Fruit fly (Drosophila melanogaster) whole organism, embryonic: ENCODE results near the gene Rtnl1.

Experiments
- Ada2b ChIP-seq: fragments of 200-800 bp; sonication (Bioruptor generic); IDR thresholded peaks from 2 replicates; pipeline ENCODE4 v1.3.6; 2022; ENCODE audit warnings: missing biosample characterization, missing genetic modification characterization
- Antp ChIP-seq: fragments of 200-800 bp; sonication (Bioruptor generic); optimal IDR thresholded peaks from 3 replicates; lab custom pipeline; 2016; ENCODE audit warnings: missing biosample characterization, missing genetic modification characterization
- Atf3 ChIP-seq: fragments of 200-800 bp; sonication (Bioruptor generic); optimal IDR thresholded peaks from 3 replicates; lab custom pipeline; 2016; ENCODE audit warnings: missing biosample characterization, missing genetic modification characterization
- B-H2 ChIP-seq: fragments of 200-800 bp; sonication (Bioruptor generic); optimal IDR thresholded peaks from 2 replicates; lab custom pipeline; 2018; ENCODE audit warnings: missing biosample characterization, mild to moderate bottlenecking, missing genetic modification characterization
- CG10565 ChIP-seq: fragments of 200-800 bp; sonication (Bioruptor generic); optimal IDR thresholded peaks from 3 replicates; lab custom pipeline; 2016; ENCODE audit warnings: missing biosample characterization, mild to moderate bottlenecking, missing genetic modification characterization
- CG11695 ChIP-seq: fragments of 200-800 bp; sonication (Bioruptor generic); IDR thresholded peaks from 3 replicates; pipeline ENCODE4 v1.3.6; 2022; ENCODE audit warnings: missing biosample characterization, missing genetic modification characterization
- CG11723 ChIP-seq: fragments of 200-800 bp; sonication (Bioruptor generic); optimal IDR thresholded peaks from 2 replicates; lab custom pipeline; 2017; ENCODE audit warnings: missing biosample characterization, mild to moderate bottlenecking, missing genetic modification characterization
- CG12391 ChIP-seq: fragments of 200-800 bp; sonication (Bioruptor generic); optimal IDR thresholded peaks from 3 replicates; lab custom pipeline; 2018; ENCODE audit warnings: missing biosample characterization, mild to moderate bottlenecking, missing genetic modification characterization, moderate library complexity
- CG13775 ChIP-seq: fragments of 200-800 bp; sonication (Bioruptor generic); optimal IDR thresholded peaks from 3 replicates; lab custom pipeline; 2017; ENCODE audit warnings: missing biosample characterization, mild to moderate bottlenecking, missing genetic modification characterization
- CG15073 ChIP-seq: fragments of 200-800 bp; sonication (Bioruptor generic); optimal IDR thresholded peaks from 2 replicates; lab custom pipeline; 2016; ENCODE audit warnings: missing biosample characterization, missing genetic modification characterization
- CG16863 ChIP-seq: fragments of 200-800 bp; sonication (Bioruptor generic); optimal IDR thresholded peaks from 3 replicates; lab custom pipeline; 2016; ENCODE audit warnings: missing biosample characterization, missing genetic modification characterization
- CG17385 ChIP-seq: fragments of 200-800 bp; sonication (Bioruptor generic); optimal IDR thresholded peaks from 3 replicates; lab custom pipeline; 2018; ENCODE audit warnings: missing biosample characterization, mild to moderate bottlenecking, missing genetic modification characterization
- CG1792 ChIP-seq: fragments of 200-800 bp; sonication (Bioruptor generic); optimal IDR thresholded peaks from 2 replicates; lab custom pipeline; 2016; ENCODE audit warnings: missing biosample characterization, missing genetic modification characterization
- CG31441 ChIP-seq: fragments of 200-800 bp; sonication (Bioruptor generic); IDR thresholded peaks from 2 replicates; pipeline ENCODE4 v1.3.6; 2022; ENCODE audit warnings: missing biosample characterization, missing genetic modification characterization
- CG33557 ChIP-seq: fragments of 200-800 bp; sonication (Bioruptor generic); optimal IDR thresholded peaks from 2 replicates; lab custom pipeline; 2019; ENCODE audit warnings: missing biosample characterization, mild to moderate bottlenecking, missing genetic modification characterization, moderate library complexity
- CG34224 ChIP-seq: fragments of 200-800 bp; sonication (Bioruptor generic); IDR thresholded peaks from 3 replicates; pipeline ENCODE4 v1.3.6; 2022; ENCODE audit warnings: missing biosample characterization, missing genetic modification characterization; ENCODE audit not compliant: partially characterized antibody
- CG3726 ChIP-seq: fragments of 200-800 bp; sonication (Bioruptor generic); IDR thresholded peaks from 3 replicates; pipeline ENCODE4, ENCODE4 v1.3.6; 2022; ENCODE audit warnings: missing biosample characterization, missing genetic modification characterization
- CG4730 ChIP-seq: fragments of 200-800 bp; sonication (Bioruptor generic); IDR thresholded peaks from 2 replicates; pipeline ENCODE4 v1.3.6; 2022; ENCODE audit warnings: missing biosample characterization, missing genetic modification characterization
- CG6175 ChIP-seq: fragments of 200-800 bp; sonication (Bioruptor generic); IDR thresholded peaks from 3 replicates; pipeline ENCODE4 v1.3.6; 2022; ENCODE audit warnings: missing biosample characterization, missing genetic modification characterization
- CG8359 ChIP-seq: fragments of 200-800 bp; sonication (Bioruptor generic); optimal IDR thresholded peaks from 2 replicates; lab custom pipeline; 2017; ENCODE audit warnings: missing biosample characterization, mild to moderate bottlenecking, missing genetic modification characterization, borderline replicate concordance
- CG9797 ChIP-seq: fragments of 200-800 bp; sonication (Bioruptor generic); optimal IDR thresholded peaks from 3 replicates; lab custom pipeline; 2018; ENCODE audit warnings: missing biosample characterization, mild to moderate bottlenecking, missing genetic modification characterization
- CG9817 ChIP-seq: fragments of 200-800 bp; sonication (Bioruptor generic); optimal IDR thresholded peaks from 2 replicates; lab custom pipeline; 2018; ENCODE audit warnings: missing biosample characterization, mild to moderate bottlenecking, missing genetic modification characterization, moderate library complexity
- CTCF ChIP-seq: fragments of 200-800 bp; sonication (Bioruptor generic); optimal IDR thresholded peaks from 2 replicates; lab custom pipeline; 2017; ENCODE audit warnings: missing biosample characterization, mild to moderate bottlenecking, missing genetic modification characterization, moderate library complexity
- Dref ChIP-seq: fragments of 200-800 bp; sonication (Bioruptor generic); IDR thresholded peaks from 2 replicates; pipeline ENCODE4 v1.3.6; 2022; ENCODE audit warnings: missing biosample characterization, missing genetic modification characterization
- Elba2 ChIP-seq: fragments of 200-800 bp; sonication (Bioruptor generic); optimal IDR thresholded peaks from 3 replicates; lab custom pipeline; 2016; ENCODE audit warnings: missing biosample characterization, missing genetic modification characterization
- GATAe ChIP-seq: fragments of 200-800 bp; sonication (Bioruptor generic); conservative IDR thresholded peaks from 2 replicates; pipeline ENCODE4 v1.3.6; 2022; ENCODE audit warnings: missing biosample characterization, missing genetic modification characterization
- H15 ChIP-seq: fragments of 200-800 bp; sonication (Bioruptor generic); IDR thresholded peaks from 3 replicates; pipeline ENCODE4 v1.3.6; 2022; ENCODE audit warnings: missing biosample characterization, missing genetic modification characterization
- Hmr ChIP-seq: fragments of 200-800 bp; sonication (Bioruptor generic); optimal IDR thresholded peaks from 3 replicates; lab custom pipeline; 2017; ENCODE audit warnings: mild to moderate bottlenecking, missing biosample characterization, missing genetic modification reagents, missing genetic modification characterization
- Lhr ChIP-seq: fragments of 200-800 bp; sonication (Bioruptor generic); optimal IDR thresholded peaks from 3 replicates; lab custom pipeline; 2017; ENCODE audit warnings: mild to moderate bottlenecking, missing biosample characterization, missing genetic modification reagents, missing genetic modification characterization
- MESR4 ChIP-seq: fragments of 200-800 bp; sonication (Bioruptor generic); optimal IDR thresholded peaks from 2 replicates; lab custom pipeline; 2018; ENCODE audit warnings: missing biosample characterization, mild to moderate bottlenecking, missing genetic modification characterization, moderate library complexity
- Myb ChIP-seq: fragments of 200-800 bp; sonication (Bioruptor generic); optimal IDR thresholded peaks from 2 replicates; lab custom pipeline; 2016; ENCODE audit warnings: missing biosample characterization, missing genetic modification characterization
- Nf-YA ChIP-seq: fragments of 200-800 bp; sonication (Bioruptor generic); IDR thresholded peaks from 2 replicates; pipeline ENCODE4 v1.3.6; 2022; ENCODE audit warnings: missing biosample characterization, missing genetic modification characterization
- Rfx ChIP-seq: fragments of 200-800 bp; sonication (Bioruptor generic); IDR thresholded peaks from 2 replicates; pipeline ENCODE4 v1.3.6; 2022; ENCODE audit warnings: missing biosample characterization, missing genetic modification characterization
- Sry-δ ChIP-seq: fragments of 200-800 bp; sonication (Bioruptor generic); optimal IDR thresholded peaks from 2 replicates; lab custom pipeline; 2016; ENCODE audit warnings: missing biosample characterization, missing genetic modification characterization
- ase ChIP-seq: fragments of 200-800 bp; sonication (Bioruptor generic); IDR thresholded peaks from 3 replicates; pipeline ENCODE4 v1.3.6; 2022; ENCODE audit warnings: missing biosample characterization, missing genetic modification characterization
- caup ChIP-seq: fragments of 200-800 bp; sonication (Bioruptor generic); optimal IDR thresholded peaks from 3 replicates; lab custom pipeline; 2017; ENCODE audit warnings: missing biosample characterization, mild to moderate bottlenecking, missing genetic modification characterization, moderate library complexity; ENCODE audit not compliant: severe bottlenecking
- corto ChIP-seq: fragments of 200-800 bp; sonication (Bioruptor generic); optimal IDR thresholded peaks from 2 replicates; lab custom pipeline; 2016; ENCODE audit warnings: missing biosample characterization, mild to moderate bottlenecking, missing genetic modification characterization, moderate library complexity
- da ChIP-seq: fragments of 200-800 bp; sonication (Bioruptor generic); optimal IDR thresholded peaks from 2 replicates; lab custom pipeline; 2016; ENCODE audit warnings: missing biosample characterization, missing genetic modification characterization
- ems ChIP-seq: fragments of 200-800 bp; sonication (Bioruptor generic); optimal IDR thresholded peaks from 3 replicates; lab custom pipeline; 2016; ENCODE audit warnings: missing biosample characterization, missing genetic modification characterization
- grn ChIP-seq: fragments of 200-800 bp; sonication (Bioruptor generic); optimal IDR thresholded peaks from 3 replicates; lab custom pipeline; 2017; ENCODE audit warnings: missing biosample characterization, missing genetic modification characterization
- gsb ChIP-seq: fragments of 200-800 bp; sonication (Bioruptor generic); IDR thresholded peaks from 2 replicates; pipeline ENCODE4 v1.3.6; 2022; ENCODE audit warnings: missing biosample characterization, missing genetic modification characterization
- ind ChIP-seq: fragments of 200-800 bp; sonication (Bioruptor generic); optimal IDR thresholded peaks from 3 replicates; lab custom pipeline; 2016; ENCODE audit warnings: missing biosample characterization, missing genetic modification characterization
- ken ChIP-seq: fragments of 200-800 bp; sonication (Bioruptor generic); IDR thresholded peaks from 3 replicates; pipeline ENCODE4 v1.3.6; 2022; ENCODE audit warnings: missing biosample characterization, missing genetic modification characterization
- mam ChIP-seq: fragments of 200-800 bp; sonication (Bioruptor generic); optimal IDR thresholded peaks from 3 replicates; lab custom pipeline; 2016; ENCODE audit warnings: missing biosample characterization, missing genetic modification characterization
- pb ChIP-seq: fragments of 200-800 bp; sonication (Bioruptor generic); optimal IDR thresholded peaks from 3 replicates; lab custom pipeline; 2016; ENCODE audit warnings: missing biosample characterization, missing genetic modification characterization
- pho ChIP-seq: fragments of 200-800 bp; sonication (Bioruptor generic); optimal IDR thresholded peaks from 2 replicates; lab custom pipeline; 2016; ENCODE audit warnings: missing biosample characterization, missing genetic modification characterization
- psq ChIP-seq: fragments of 200-800 bp; sonication (Bioruptor generic); optimal IDR thresholded peaks from 2 replicates; lab custom pipeline; 2017; ENCODE audit warnings: missing biosample characterization, missing genetic modification characterization
- stwl ChIP-seq: fragments of 200-800 bp; sonication (Bioruptor generic); optimal IDR thresholded peaks from 3 replicates; lab custom pipeline; 2018; ENCODE audit warnings: missing biosample characterization, mild to moderate bottlenecking, missing genetic modification characterization, moderate library complexity
- tio ChIP-seq: fragments of 200-800 bp; sonication (Bioruptor generic); optimal IDR thresholded peaks from 2 replicates; lab custom pipeline; 2017; ENCODE audit warnings: missing biosample characterization, missing genetic modification characterization, inconsistent platforms
- vfl ChIP-seq: fragments of 200-800 bp; sonication (Bioruptor generic); optimal IDR thresholded peaks from 2 replicates; lab custom pipeline; 2016; ENCODE audit warnings: missing biosample characterization, missing genetic modification characterization
- zen ChIP-seq: fragments of 200-800 bp; sonication (Bioruptor generic); optimal IDR thresholded peaks from 3 replicates; lab custom pipeline; 2018; ENCODE audit warnings: missing biosample characterization, mild to moderate bottlenecking, missing genetic modification characterization, moderate library complexity

Gene Rtnl1

DNA sequence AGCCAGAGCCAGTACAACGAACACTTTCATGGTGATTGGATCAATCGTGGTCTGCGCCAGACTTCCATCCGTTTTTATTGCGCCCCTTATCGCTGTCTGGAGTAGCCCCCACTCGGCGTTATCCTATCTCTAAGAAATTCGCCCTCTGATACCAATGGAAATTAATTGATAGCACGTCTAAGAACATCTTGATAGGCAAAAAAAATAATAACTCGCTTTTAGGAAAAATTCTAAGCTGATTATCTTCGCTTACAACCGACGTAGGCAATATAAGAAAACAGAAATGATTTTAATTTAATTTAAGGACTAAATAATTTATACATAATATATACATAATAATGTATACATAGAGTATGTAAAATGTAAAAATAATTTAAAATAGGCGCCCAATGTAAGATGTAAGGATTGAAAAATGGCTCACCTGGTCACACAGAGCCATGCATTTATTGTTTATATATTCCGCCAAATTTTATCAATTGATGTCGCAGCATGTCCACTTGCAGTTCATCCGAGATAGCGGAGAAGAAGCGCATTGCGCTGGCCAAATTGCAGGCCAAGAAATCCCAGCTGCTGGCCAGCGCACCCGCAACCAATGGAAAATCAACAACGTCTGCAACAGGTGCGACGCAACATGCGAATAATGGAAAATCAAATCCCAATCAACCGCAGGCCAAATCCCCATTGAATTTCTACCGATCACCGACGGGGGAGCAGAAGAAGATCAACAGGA, 54.3 kb downstream of the Rtnl1 start, which contains the start of the genes Jon25Bi and Marcal1 (continued):
- TF ChIP-seq Rfx (GFP tag; lab: Robert Waterston, UW) (no peak), CG15073 (GFP tag; lab: Kevin White, UChicago) (no peak), caup (GFP tag; lab: Kevin White, UChicago) (no peak), Myb (GFP tag; lab: Kevin White, UChicago) (no peak), CG16863 (no peak), ken (GFP tag; lab: Robert Waterston, UW) (no peak), ems (GFP tag; lab: Kevin White, UChicago) (no peak), CG31441 (GFP tag; lab: Robert Waterston, UW) (no peak), Nf-YA (GFP tag; lab: Robert Waterston, UW) (no peak), CG13775 (GFP tag; lab: Kevin White, UChicago) (no peak), Ada2b (no peak), CTCF (GFP tag; lab: Kevin White, UChicago) (peak; percentile 34), mam (GFP tag; lab: Kevin White, UChicago) (no peak), gsb (GFP tag; lab: Robert Waterston, UW) (no peak), CG8359 (GFP tag; lab: Kevin White, UChicago) (no peak), Lhr (GFP tag; lab: Kevin White, UChicago) (no peak), Atf3 (no peak), stwl (tag; lab: Kevin White, UChicago) (peak; percentile 55), zen (no peak), Sry-δ (no peak), psq (GFP tag; lab: Kevin White, UChicago) (no peak), CG34224 (GFP tag; lab: Robert Waterston, UW) (0 out of 3 replicates have a peak, but pooled peaks have one; percentile 26), CG1792 (no peak), Antp (GFP tag; lab: Kevin White, UChicago) (no peak), CG3726 (GFP tag; lab: Robert Waterston, UW) (no peak), CG17385 (GFP tag; lab: Kevin White, UChicago) (no peak), ind (no peak), grn (GFP tag; lab: Kevin White, UChicago) (peak; percentile 44), CG4730 (GFP tag; lab: Robert Waterston, UW) (no peak), MESR4 (peak; percentile 0), pho (GFP tag; lab: Kevin White, UChicago) (no peak), CG10565 (GFP tag; lab: Kevin White, UChicago) (no peak), da (GFP tag; lab: Kevin White, UChicago) (no peak), CG9817 (tag; lab: Kevin White, UChicago) (no peak), corto (GFP tag; lab: Kevin White, UChicago) (no peak), Dref (GFP tag; lab: Robert Waterston, UW) (no peak), B-H2 (GFP tag; lab: Kevin White, UChicago) (no peak), H15 (no peak), CG9797 (peak; percentile 43), vfl (GFP tag; lab: Kevin White, UChicago) (no peak), CG33557 (GFP tag; lab: Kevin White, UChicago) (no peak), pb (GFP tag; lab: Kevin White, UChicago) (no peak), GATAe (no peak), CG11695 (GFP tag; lab: Robert Waterston, UW) (no peak), CG11723 (GFP tag; lab: Kevin White, UChicago) (no peak), tio (GFP tag; lab: Kevin White, UChicago) (no peak), CG12391 (tag; lab: Kevin White, UChicago) (no peak), CG6175 (no peak), Elba2 (GFP tag; lab: Kevin White, UChicago) (no peak), ase (no peak), Hmr (GFP tag; lab: Kevin White, UChicago) (no peak)
